Worm (Caenorhabditis elegans) whole organism, L2 larva: ENCODE data around the gene Y67A10A.11.

ENCODE experiments used
- ceh-82 ChIP-seq: fragments of 150-350 bp; optimal IDR thresholded peaks from 2 replicates; lab custom pipeline; 2014; ENCODE audit warnings: missing biosample characterization, missing genetic modification characterization
- lin-39 ChIP-seq: fragments of 150-350 bp; optimal IDR thresholded peaks from 2 replicates; lab custom pipeline; 2014; ENCODE audit warnings: missing biosample characterization, missing genetic modification reagents, missing genetic modification characterization
- mbf-1 ChIP-seq: sonication (generic microtip); optimal IDR thresholded peaks from 2 replicates; lab custom pipeline; 2017; ENCODE audit warnings: missing biosample characterization, missing genetic modification characterization
- unc-55 ChIP-seq: fragments of 150-350 bp; sonication (generic microtip); optimal IDR thresholded peaks from 3 replicates; lab custom pipeline; 2014; ENCODE audit warnings: missing biosample characterization, missing genetic modification reagents, missing genetic modification characterization

DNA sequence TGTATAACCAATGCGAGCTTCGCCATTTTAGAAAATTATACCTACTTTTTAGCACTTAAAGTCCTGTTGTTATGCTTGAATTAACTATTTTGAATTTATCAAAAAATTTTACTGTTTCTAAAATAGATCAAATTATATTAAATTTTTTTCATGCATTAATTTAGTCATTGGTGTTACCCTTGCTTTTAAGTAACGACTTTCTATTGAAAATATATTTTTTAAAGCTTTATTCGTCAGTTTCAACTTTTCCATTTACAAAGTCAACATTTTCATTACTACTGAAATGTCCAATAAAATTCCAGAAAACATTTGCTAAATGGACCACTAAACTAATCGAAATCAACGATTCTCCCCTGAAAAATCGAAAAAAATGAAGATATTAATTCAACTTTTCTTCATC is 48.2 kb upstream of the Y67A10A.11 start, which contains the start of gene Y64G10A.7:
- TF ChIP-seq unc-55 (GFP tag; lab: Kevin White, UChicago): no peak
- no peak for TF ChIP-seq lin-39 (tag; lab: Kevin White, UChicago)
- no peak for TF ChIP-seq mbf-1 (tag; lab: Kevin White, UChicago)
- no peak for TF ChIP-seq ceh-82
